Fruit fly (Drosophila melanogaster) whole organism, prepupa: ENCODE results near the gene CG4896.

Experiments
- Blimp-1 ChIP-seq: fragments of 200-800 bp; sonication (Bioruptor generic); optimal IDR thresholded peaks from 3 replicates; lab custom pipeline; 2017; ENCODE audit warnings: missing biosample characterization, missing genetic modification characterization, mild to moderate bottlenecking, moderate library complexity, missing genetic modification reagents
- CG10631 ChIP-seq: fragments of 200-800 bp; sonication (Bioruptor generic); optimal IDR thresholded peaks from 2 replicates; lab custom pipeline; 2016; ENCODE audit warnings: missing biosample characterization, missing genetic modification characterization
- CG10669 ChIP-seq: fragments of 200-800 bp; sonication (Bioruptor generic); optimal IDR thresholded peaks from 3 replicates; lab custom pipeline; 2018; ENCODE audit warnings: missing biosample characterization, mild to moderate bottlenecking, missing genetic modification characterization, moderate library complexity
- CG1621 ChIP-seq: fragments of 200-800 bp; sonication (Bioruptor generic); optimal IDR thresholded peaks from 3 replicates; lab custom pipeline; 2018; ENCODE audit warnings: missing biosample characterization, mild to moderate bottlenecking, missing genetic modification characterization
- CG16779 ChIP-seq: fragments of 200-800 bp; sonication (Bioruptor generic); optimal IDR thresholded peaks from 3 replicates; lab custom pipeline; 2017; ENCODE audit warnings: missing biosample characterization, mild to moderate bottlenecking, missing genetic modification characterization
- CG3032 ChIP-seq: fragments of 200-800 bp; optimal IDR thresholded peaks from 2 replicates; lab custom pipeline; 2019; ENCODE audit warnings: missing biosample characterization, mild to moderate bottlenecking, missing genetic modification characterization, moderate library complexity
- CG31627 ChIP-seq: fragments of 200-800 bp; sonication (Bioruptor generic); optimal IDR thresholded peaks from 3 replicates; lab custom pipeline; 2016; ENCODE audit warnings: missing biosample characterization, missing genetic modification characterization
- CG32006 ChIP-seq: fragments of 200-800 bp; sonication (Bioruptor generic); optimal IDR thresholded peaks from 3 replicates; lab custom pipeline; 2017; ENCODE audit warnings: missing biosample characterization, mild to moderate bottlenecking, missing genetic modification characterization
- CG3919 ChIP-seq: fragments of 200-800 bp; sonication (Bioruptor generic); optimal IDR thresholded peaks from 3 replicates; lab custom pipeline; 2016; ENCODE audit warnings: missing biosample characterization, missing genetic modification characterization
- CG4318 ChIP-seq: fragments of 200-800 bp; sonication (Bioruptor generic); optimal IDR thresholded peaks from 3 replicates; lab custom pipeline; 2017; ENCODE audit warnings: missing biosample characterization, mild to moderate bottlenecking, missing genetic modification characterization
- CG6163 ChIP-seq: fragments of 200-800 bp; sonication (Bioruptor generic); IDR thresholded peaks from 3 replicates; pipeline ENCODE4 v1.3.6; 2022; ENCODE audit warnings: missing biosample characterization, missing genetic modification characterization
- CG6276 ChIP-seq: fragments of 200-800 bp; sonication (Bioruptor generic); optimal IDR thresholded peaks from 2 replicates; lab custom pipeline; 2017; ENCODE audit warnings: missing biosample characterization, mild to moderate bottlenecking, missing genetic modification characterization
- CG6854 ChIP-seq: fragments of 200-800 bp; sonication (Bioruptor generic); optimal IDR thresholded peaks from 2 replicates; lab custom pipeline; 2017; ENCODE audit warnings: missing biosample characterization, mild to moderate bottlenecking, missing genetic modification characterization
- CG8119 ChIP-seq: fragments of 200-800 bp; sonication (Bioruptor generic); IDR thresholded peaks from 3 replicates; pipeline ENCODE4 v1.3.6; 2022; ENCODE audit warnings: missing biosample characterization, missing genetic modification characterization
- CG8319 ChIP-seq: fragments of 200-800 bp; sonication (Bioruptor generic); optimal IDR thresholded peaks from 3 replicates; lab custom pipeline; 2016; ENCODE audit warnings: missing biosample characterization, missing genetic modification characterization
- CG8632 ChIP-seq: fragments of 200-800 bp; sonication (Bioruptor generic); optimal IDR thresholded peaks from 3 replicates; lab custom pipeline; 2016; ENCODE audit warnings: missing biosample characterization, missing genetic modification characterization
- CG9139 ChIP-seq: fragments of 200-800 bp; sonication (Bioruptor generic); optimal IDR thresholded peaks from 3 replicates; lab custom pipeline; 2017; ENCODE audit warnings: missing biosample characterization, mild to moderate bottlenecking, missing genetic modification characterization
- Eip75B ChIP-seq: fragments of 200-800 bp; sonication (Bioruptor generic); optimal IDR thresholded peaks from 3 replicates; lab custom pipeline; 2016; ENCODE audit warnings: missing biosample characterization, missing genetic modification characterization
- Eip78C ChIP-seq: fragments of 200-800 bp; sonication (Bioruptor generic); peaks from one replicate; lab custom pipeline; 2016; ENCODE audit warnings: missing biosample characterization, missing genetic modification characterization
- Eip93F ChIP-seq: fragments of 200-800 bp; sonication (Bioruptor generic); optimal IDR thresholded peaks from 2 replicates; lab custom pipeline; 2016; ENCODE audit warnings: missing biosample characterization, mild to moderate bottlenecking, missing genetic modification characterization
- Ets21C ChIP-seq: fragments of 200-800 bp; sonication (Bioruptor generic); optimal IDR thresholded peaks from 3 replicates; lab custom pipeline; 2016; ENCODE audit warnings: missing biosample characterization, missing genetic modification characterization
- Ets96B ChIP-seq: fragments of 200-800 bp; optimal IDR thresholded peaks from 2 replicates; lab custom pipeline; 2019; ENCODE audit warnings: missing biosample characterization, mild to moderate bottlenecking, missing genetic modification characterization, moderate library complexity
- Gug ChIP-seq: fragments of 200-800 bp; sonication (Bioruptor generic); IDR thresholded peaks from 2 replicates; pipeline ENCODE4 v1.3.6; 2022; ENCODE audit warnings: missing biosample characterization, missing genetic modification characterization
- Hr38 ChIP-seq: sonication (Bioruptor generic); optimal IDR thresholded peaks from 2 replicates; lab custom pipeline; 2016; ENCODE audit warnings: missing biosample characterization, missing genetic modification characterization
- Hr39 ChIP-seq: fragments of 200-800 bp; sonication (Bioruptor generic); optimal IDR thresholded peaks from 2 replicates; lab custom pipeline; 2016; ENCODE audit warnings: missing biosample characterization, missing genetic modification characterization
- Lpt ChIP-seq: fragments of 200-800 bp; sonication (Bioruptor generic); optimal IDR thresholded peaks from 3 replicates; lab custom pipeline; 2016; ENCODE audit warnings: missing biosample characterization, missing genetic modification characterization
- Met ChIP-seq: fragments of 200-800 bp; sonication (Bioruptor generic); optimal IDR thresholded peaks from 3 replicates; lab custom pipeline; 2016; ENCODE audit warnings: missing biosample characterization, missing genetic modification characterization
- OdsH ChIP-seq: fragments of 200-800 bp; sonication (Bioruptor generic); optimal IDR thresholded peaks from 3 replicates; lab custom pipeline; 2016; ENCODE audit warnings: missing biosample characterization, missing genetic modification characterization
- Sox102F ChIP-seq: fragments of 200-800 bp; sonication (Bioruptor generic); optimal IDR thresholded peaks from 2 replicates; lab custom pipeline; 2016; ENCODE audit warnings: missing biosample characterization, mild to moderate bottlenecking, missing genetic modification characterization
- Sox14 ChIP-seq: fragments of 200-800 bp; sonication (Bioruptor generic); optimal IDR thresholded peaks from 3 replicates; lab custom pipeline; 2016; ENCODE audit warnings: missing biosample characterization, missing genetic modification characterization
- Sox15 ChIP-seq: fragments of 200-800 bp; sonication (Bioruptor generic); optimal IDR thresholded peaks from 3 replicates; lab custom pipeline; 2016; ENCODE audit warnings: missing biosample characterization, missing genetic modification characterization
- achi ChIP-seq: fragments of 200-800 bp; sonication (Bioruptor generic); optimal IDR thresholded peaks from 3 replicates; lab custom pipeline; 2016; ENCODE audit warnings: missing biosample characterization, missing genetic modification characterization
- cyc ChIP-seq: fragments of 200-800 bp; sonication (Bioruptor generic); optimal IDR thresholded peaks from 3 replicates; lab custom pipeline; 2016; ENCODE audit warnings: missing biosample characterization, missing genetic modification characterization
- dac ChIP-seq: fragments of 200-800 bp; sonication (Bioruptor generic); optimal IDR thresholded peaks from 2 replicates; lab custom pipeline; 2017; ENCODE audit warnings: missing biosample characterization, mild to moderate bottlenecking, missing genetic modification characterization
- dsx ChIP-seq: fragments of 200-800 bp; optimal IDR thresholded peaks from 3 replicates; lab custom pipeline; 2019; ENCODE audit warnings: missing biosample characterization, mild to moderate bottlenecking, missing genetic modification characterization, moderate library complexity; ENCODE audit not compliant: poor library complexity, severe bottlenecking
- eg ChIP-seq: fragments of 200-800 bp; sonication (Bioruptor generic); IDR thresholded peaks from 3 replicates; pipeline ENCODE4 v1.3.6; 2022; ENCODE audit warnings: missing biosample characterization, missing genetic modification characterization
- fd59A ChIP-seq: fragments of 200-800 bp; sonication (Bioruptor generic); optimal IDR thresholded peaks from 2 replicates; lab custom pipeline; 2017; ENCODE audit warnings: missing biosample characterization, mild to moderate bottlenecking, missing genetic modification characterization, missing genetic modification reagents
- lz ChIP-seq: fragments of 200-800 bp; sonication (Bioruptor generic); optimal IDR thresholded peaks from 3 replicates; lab custom pipeline; 2016; ENCODE audit warnings: missing biosample characterization, missing genetic modification characterization
- pdm3 ChIP-seq: fragments of 200-800 bp; sonication (Bioruptor generic); optimal IDR thresholded peaks from 3 replicates; lab custom pipeline; 2016; ENCODE audit warnings: missing biosample characterization, missing genetic modification characterization
- salr ChIP-seq, 2 experiments: fragments of 200-800 bp; sonication (Bioruptor generic); optimal IDR thresholded peaks; 3 replicates each; lab custom pipeline; 2016 to 2018; ENCODE audit warnings: missing biosample characterization in 2 of 2, missing genetic modification characterization in 2 of 2, mild to moderate bottlenecking in 1 of 2
- svp ChIP-seq: fragments of 200-800 bp; sonication (Bioruptor generic); peaks from one replicate; lab custom pipeline; 2016; ENCODE audit warnings: missing biosample characterization, missing genetic modification characterization
- vri ChIP-seq: fragments of 200-800 bp; sonication (Bioruptor generic); optimal IDR thresholded peaks from 3 replicates; lab custom pipeline; 2016; ENCODE audit warnings: missing biosample characterization, mild to moderate bottlenecking, missing genetic modification characterization

Gene CG4896

DNA sequence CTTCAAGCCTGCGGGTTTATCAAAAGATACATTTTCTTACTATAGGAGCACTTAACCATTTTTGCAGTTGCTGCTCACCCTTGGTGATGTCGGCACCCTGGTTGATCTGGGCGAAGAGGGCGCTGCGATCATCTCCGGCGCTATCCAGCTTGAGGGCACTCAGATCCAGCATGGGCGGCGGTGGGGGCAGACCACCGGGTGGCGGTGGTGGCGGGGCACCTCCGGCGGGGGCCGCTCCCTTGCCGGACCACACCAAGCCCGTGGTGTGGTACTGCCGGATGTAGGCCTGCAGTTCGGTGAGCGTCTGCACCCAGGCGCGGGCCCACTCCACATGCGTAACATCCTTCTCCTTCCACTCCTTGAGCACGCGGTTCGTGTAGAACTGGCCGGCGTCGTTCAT lies 24.8 kb upstream of the CG4896 start (continued):
- no peak for TF ChIP-seq CG10631 (GFP tag; lab: Kevin White, UChicago)
- TF ChIP-seq, all 60 proteins: peak for 0

DNA sequence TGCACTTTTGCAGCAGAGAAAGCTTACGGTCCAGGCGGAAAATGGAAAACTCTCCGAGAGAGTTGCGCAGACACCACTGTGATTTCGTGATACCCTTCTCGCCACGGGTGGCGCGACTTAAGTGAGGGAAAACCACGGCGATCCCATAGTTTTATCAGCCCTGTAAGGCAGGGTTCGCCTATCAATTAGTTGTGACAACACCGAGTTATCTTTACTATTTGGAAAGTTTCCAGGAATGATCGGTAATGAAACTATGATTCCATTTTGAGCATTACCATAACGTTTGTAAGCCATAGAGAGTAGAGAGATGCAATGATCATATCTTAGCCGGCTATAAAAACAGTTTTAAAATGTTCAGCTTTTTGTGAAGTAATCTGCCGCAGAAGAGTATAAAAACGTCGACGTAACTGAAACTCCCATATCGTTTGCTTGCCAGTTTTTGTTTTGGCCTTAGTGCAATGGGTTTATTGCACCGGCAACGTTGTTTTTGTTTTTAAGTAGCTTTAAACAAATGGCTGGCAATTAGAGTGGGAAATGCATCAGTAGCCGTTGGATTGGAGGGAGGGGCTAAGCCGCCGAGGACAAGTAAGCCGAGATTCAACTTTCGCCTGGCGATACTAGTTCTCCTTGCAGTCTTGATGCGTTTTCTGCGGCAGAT lies 20.8 kb upstream of the CG4896 start:
- TF ChIP-seq CG8119 (GFP tag; lab: Robert Waterston, UW) (peak; percentile 77), dsx (GFP tag; lab: Kevin White, UChicago) (no peak), Eip78C (GFP tag; lab: Kevin White, UChicago) (peak; percentile 60), lz (GFP tag; lab: Kevin White, UChicago) (no peak), dac (peak; percentile 59), Sox15 (GFP tag; lab: Kevin White, UChicago) (no peak), Hr39 (GFP tag; lab: Kevin White, UChicago) (no peak), CG9139 (GFP tag; lab: Kevin White, UChicago) (no peak), salr (GFP tag; optimal IDR thresholded peaks at IDR 0.05; lab: Kevin White, UChicago) (peak in 1 of 2 experiments; percentile 24), OdsH (GFP tag; lab: Kevin White, UChicago) (no peak), CG32006 (GFP tag; lab: Kevin White, UChicago) (peak; percentile 77), Lpt (no peak), Ets21C (GFP tag; lab: Kevin White, UChicago) (no peak), Hr38 (GFP tag; lab: Kevin White, UChicago) (no peak), CG8632 (GFP tag; lab: Kevin White, UChicago) (no peak), vri (GFP tag; lab: Kevin White, UChicago) (no peak)

DNA sequence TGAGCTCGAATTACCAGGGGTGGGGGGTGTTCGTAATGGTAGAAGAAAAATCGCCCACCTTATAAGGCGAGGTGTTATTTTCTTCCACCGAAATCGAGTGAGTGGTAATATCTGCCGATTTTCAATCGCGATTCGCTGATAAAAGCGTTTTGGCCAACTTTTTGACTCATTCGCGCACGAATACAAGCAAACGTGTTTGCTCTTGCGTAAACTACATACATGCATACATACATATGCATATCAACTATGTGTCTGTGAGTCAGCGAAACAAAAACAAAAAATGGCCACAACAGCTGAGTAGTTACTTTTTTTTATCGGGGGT lies 20.2 kb upstream of the CG4896 start:
- TF ChIP-seq vri (GFP tag; lab: Kevin White, UChicago): peak; percentile 40
- peak; percentile 7 for TF ChIP-seq CG3919
- TF ChIP-seq achi (GFP tag; lab: Kevin White, UChicago): no peak

- TF ChIP-seq eg: peak; percentile 55; the same call in 1 of the 3 replicates
- peak; percentile 54 for TF ChIP-seq cyc
- TF ChIP-seq Hr38 (GFP tag; lab: Kevin White, UChicago): no peak
- no peak for TF ChIP-seq CG4318 (GFP tag; lab: Kevin White, UChicago)
- no peak for TF ChIP-seq Gug (GFP tag; lab: Robert Waterston, UW)
- TF ChIP-seq CG6854: no peak
- TF ChIP-seq Eip78C (GFP tag; lab: Kevin White, UChicago): peak; percentile 66
- no peak for TF ChIP-seq CG10631 (GFP tag; lab: Kevin White, UChicago)
- TF ChIP-seq Eip75B (GFP tag; lab: Kevin White, UChicago): no peak
- peak; percentile 18 for TF ChIP-seq vri (GFP tag; lab: Kevin White, UChicago)
- no peak for TF ChIP-seq Blimp-1 (GFP tag; lab: Kevin White, UChicago)
- peak; percentile 51 for TF ChIP-seq CG3032 (tag; lab: Kevin White, UChicago)
- no peak for TF ChIP-seq pdm3 (GFP tag; lab: Kevin White, UChicago)
- TF ChIP-seq dac: no peak
- TF ChIP-seq fd59A: no peak
- peak; percentile 33 for TF ChIP-seq Ets96B (tag; lab: Kevin White, UChicago)
- no peak for TF ChIP-seq CG32006 (GFP tag; lab: Kevin White, UChicago)
- no peak for TF ChIP-seq Lpt
- TF ChIP-seq Sox102F: peak; percentile 31
- TF ChIP-seq Sox14 (GFP tag; lab: Kevin White, UChicago): peak; percentile 33
- peak; percentile 37; the same call in 1 of the 3 replicates for TF ChIP-seq CG6163 (GFP tag; lab: Robert Waterston, UW)
- TF ChIP-seq CG16779 (tag; lab: Kevin White, UChicago): no peak
- no peak for TF ChIP-seq OdsH (GFP tag; lab: Kevin White, UChicago)
- TF ChIP-seq CG1621 (tag; lab: Kevin White, UChicago): no peak
- no peak for TF ChIP-seq achi (GFP tag; lab: Kevin White, UChicago)
- TF ChIP-seq Eip93F (GFP tag; lab: Kevin White, UChicago): no peak
- no peak for TF ChIP-seq CG8632 (GFP tag; lab: Kevin White, UChicago)
- TF ChIP-seq Ets21C (GFP tag; lab: Kevin White, UChicago): no peak
- TF ChIP-seq CG10669 (GFP tag; lab: Kevin White, UChicago): no peak
- TF ChIP-seq CG8319 (GFP tag; lab: Kevin White, UChicago): no peak
- TF ChIP-seq CG31627 (GFP tag; lab: Kevin White, UChicago): peak; percentile 65
- TF ChIP-seq CG6276 (GFP tag; lab: Kevin White, UChicago): no peak
- peak; percentile 74 for TF ChIP-seq svp (GFP tag; lab: Kevin White, UChicago)
- TF ChIP-seq Met (GFP tag; lab: Kevin White, UChicago): peak; percentile 59
These were observed 19.6 kb upstream of the CG4896 start, which contains the start of gene capt for dm6 chr2L:1157679-1158518. Gene capt (minus strand): TSS chr2L:1158262.
